Fruit fly (Drosophila melanogaster): ENCODE results near the gene Drsl6.
A peak's percentile ranks its signal among the peaks of the same experiment; 100 is the strongest.

Drsl6 gene

DNA sequence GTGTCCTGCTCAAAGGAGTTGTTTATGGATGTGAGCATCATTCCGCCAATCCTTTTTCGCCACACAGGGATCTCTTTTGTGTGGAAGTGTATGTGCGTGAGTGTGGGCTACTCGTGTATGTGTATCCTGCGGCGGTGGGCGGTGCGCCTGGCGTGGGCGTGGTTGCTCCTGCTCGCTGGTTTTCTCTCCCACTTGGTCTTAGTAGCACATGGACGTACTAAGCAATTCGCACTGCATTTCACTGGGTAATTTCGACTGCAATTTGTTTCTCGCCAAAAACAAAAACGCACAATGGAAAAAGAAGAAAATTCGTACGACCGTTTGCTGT is 10.7 kb downstream of the Drsl6 start:
- TF ChIP-seq HLH106 (tag; optimal IDR thresholded peaks at IDR 0.05) (no peak), Myc (optimal IDR thresholded peaks at IDR 0.05) (no peak), foxo (GFP tag; optimal IDR thresholded peaks at IDR 0.05) (no peak), Dfd (GFP tag; optimal IDR thresholded peaks at IDR 0.05) (no peak), fru (GFP tag; optimal IDR thresholded peaks at IDR 0.05) (no peak), Hr78 (GFP tag; optimal IDR thresholded peaks at IDR 0.05) (no peak), CrebA (GFP tag; optimal IDR thresholded peaks at IDR 0.05; ENCODE audit: borderline replicate concordance) (no peak), dsf (GFP tag; optimal IDR thresholded peaks at IDR 0.05; ENCODE audit: borderline replicate concordance) (no peak), Hnf4 (GFP tag; optimal IDR thresholded peaks at IDR 0.05) (no peak), brk (GFP tag; optimal IDR thresholded peaks at IDR 0.05) (no peak), Hr83 (GFP tag; optimal IDR thresholded peaks at IDR 0.05; ENCODE audit: poor library complexity, severe bottlenecking) (no peak), rgr (GFP tag; optimal IDR thresholded peaks at IDR 0.05) (no peak), jim (GFP tag; optimal IDR thresholded peaks at IDR 0.05) (no peak), dl (GFP tag; optimal IDR thresholded peaks at IDR 0.05; ENCODE audit: insufficient read depth in 1 of 2, partially characterized antibody in 2 of 2) (no peak), ey (GFP tag; optimal IDR thresholded peaks at IDR 0.05) (no peak), psq (GFP tag; optimal IDR thresholded peaks at IDR 0.05) (no peak), woc (GFP tag; optimal IDR thresholded peaks at IDR 0.05) (no peak), sv (GFP tag; optimal IDR thresholded peaks at IDR 0.05) (no peak)

- no peak for TF ChIP-seq Dfd (GFP tag; optimal IDR thresholded peaks at IDR 0.05)
- TF ChIP-seq rgr (GFP tag; optimal IDR thresholded peaks at IDR 0.05), result peak; percentile 29
- TF ChIP-seq brk (GFP tag; optimal IDR thresholded peaks at IDR 0.05), result no peak
- TF ChIP-seq br (GFP tag; optimal IDR thresholded peaks at IDR 0.05), result peak; percentile 28
- TF ChIP-seq pan (optimal IDR thresholded peaks at IDR 0.05), result no peak
- peak in 1 of 2 experiments; percentile 5 for TF ChIP-seq foxo (GFP tag; optimal IDR thresholded peaks at IDR 0.05)
- no peak for TF ChIP-seq sv (GFP tag; optimal IDR thresholded peaks at IDR 0.05)
- TF ChIP-seq Rel (GFP tag; optimal IDR thresholded peaks at IDR 0.05), result no peak
- TF ChIP-seq Rel (tag; optimal IDR thresholded peaks at IDR 0.05), result peak; percentile 87
- peak; percentile 1 for TF ChIP-seq Jra (GFP tag; optimal IDR thresholded peaks at IDR 0.05)
- no peak for TF ChIP-seq GATAd (GFP tag; optimal IDR thresholded peaks at IDR 0.05)
- TF ChIP-seq Hnf4 (GFP tag; optimal IDR thresholded peaks at IDR 0.05), result no peak
- peak; percentile 1 for TF ChIP-seq Sp1 (GFP tag; optimal IDR thresholded peaks at IDR 0.05)
These were observed 16.1 kb downstream of the Drsl6 start for dm6 chr3L:3319992-3320732.

DNA sequence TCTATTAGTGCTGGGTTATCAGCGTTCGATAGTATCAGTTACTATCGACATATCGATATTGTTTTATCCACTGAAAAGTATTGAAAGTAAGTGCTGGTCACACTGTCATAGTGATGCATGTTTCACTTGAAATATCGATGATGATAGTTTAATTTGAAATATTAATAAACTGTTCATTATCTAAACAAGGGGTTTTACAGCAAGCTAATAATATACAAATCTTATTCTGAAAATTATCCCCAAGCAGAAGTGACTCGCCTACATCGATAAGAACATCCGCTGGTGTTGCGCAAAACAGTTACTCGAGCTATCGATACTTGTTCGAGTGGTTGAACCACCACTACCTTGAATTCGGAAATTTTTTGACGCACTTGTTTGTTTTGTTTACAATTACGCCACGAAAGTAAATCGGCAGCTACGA is 17.0 kb downstream of the Drsl6 start, which contains the start of the genes PIG-C, CG12016 and Dpm2:
PIG-C (minus strand) TSS at position 10 of the 421 bp plus-strand sequence.
CG12016 (plus strand) TSS at position 333 of the 421 bp plus-strand sequence.
Dpm2 (plus strand) TSS at position 333 of the 421 bp plus-strand sequence.
- peak; percentile 52 for TF ChIP-seq Myc (optimal IDR thresholded peaks at IDR 0.05)
- peak; percentile 64 for TF ChIP-seq CG9705 (GFP tag; optimal IDR thresholded peaks at IDR 0.05)
- peak; percentile 61 for TF ChIP-seq Sp1 (GFP tag; optimal IDR thresholded peaks at IDR 0.05)
- TF ChIP-seq Hnf4 (GFP tag; optimal IDR thresholded peaks at IDR 0.05), result peak; percentile 84
- peak; percentile 18 for TF ChIP-seq Hr83 (GFP tag; optimal IDR thresholded peaks at IDR 0.05; ENCODE audit: poor library complexity, severe bottlenecking)
- TF ChIP-seq sv (GFP tag; optimal IDR thresholded peaks at IDR 0.05), result peak; percentile 59
- no peak for TF ChIP-seq brk (GFP tag; optimal IDR thresholded peaks at IDR 0.05)
- no peak for TF ChIP-seq Dif (GFP tag; optimal IDR thresholded peaks at IDR 0.05; ENCODE audit: partially characterized antibody)
- no peak for TF ChIP-seq jim (GFP tag; optimal IDR thresholded peaks at IDR 0.05)
- TF ChIP-seq Dfd (GFP tag; optimal IDR thresholded peaks at IDR 0.05), result no peak
- no peak for TF ChIP-seq dmrt93B (GFP tag; optimal IDR thresholded peaks at IDR 0.05)
- peak; percentile 76 for TF ChIP-seq fru (GFP tag; optimal IDR thresholded peaks at IDR 0.05)
- TF ChIP-seq br (GFP tag; optimal IDR thresholded peaks at IDR 0.05), result peak; percentile 74
- peak; percentile 53 for TF ChIP-seq CG32264 (GFP tag; optimal IDR thresholded peaks at IDR 0.05)
- peak; percentile 27 for TF ChIP-seq dsf (GFP tag; optimal IDR thresholded peaks at IDR 0.05; ENCODE audit: borderline replicate concordance)
- no peak for TF ChIP-seq GATAd (GFP tag; optimal IDR thresholded peaks at IDR 0.05)
- TF ChIP-seq sage (GFP tag; optimal IDR thresholded peaks at IDR 0.05), result no peak
- no peak for TF ChIP-seq lola (GFP tag; optimal IDR thresholded peaks at IDR 0.05)
- TF ChIP-seq N (GFP tag; optimal IDR thresholded peaks at IDR 0.05), result no peak
- peak; percentile 47 for TF ChIP-seq psq (GFP tag; optimal IDR thresholded peaks at IDR 0.05)
- TF ChIP-seq HLH106 (tag; optimal IDR thresholded peaks at IDR 0.05), result peak; percentile 77
- TF ChIP-seq tai (GFP tag; optimal IDR thresholded peaks at IDR 0.05), result no peak
- TF ChIP-seq ey (GFP tag; optimal IDR thresholded peaks at IDR 0.05), result peak; percentile 70
- peak; percentile 84 for TF ChIP-seq Jra (GFP tag; optimal IDR thresholded peaks at IDR 0.05)
- peak in 1 of 2 experiments; percentile 80 for TF ChIP-seq foxo (GFP tag; optimal IDR thresholded peaks at IDR 0.05)
- TF ChIP-seq Vsx2 (GFP tag; optimal IDR thresholded peaks at IDR 0.05; ENCODE audit: partially characterized antibody), result no peak
- TF ChIP-seq dl (GFP tag; optimal IDR thresholded peaks at IDR 0.05; ENCODE audit: insufficient read depth in 1 of 2, partially characterized antibody in 2 of 2), result no peak
- no peak for TF ChIP-seq CrebA (GFP tag; optimal IDR thresholded peaks at IDR 0.05; ENCODE audit: borderline replicate concordance)
- peak; percentile 1 for TF ChIP-seq Mio (GFP tag; optimal IDR thresholded peaks at IDR 0.05)
- no peak for TF ChIP-seq usp (GFP tag; optimal IDR thresholded peaks at IDR 0.05)
- TF ChIP-seq woc (GFP tag; optimal IDR thresholded peaks at IDR 0.05), result peak; percentile 94
- TF ChIP-seq OdsH (GFP tag; optimal IDR thresholded peaks at IDR 0.05), result peak; percentile 61
- no peak for TF ChIP-seq pan (optimal IDR thresholded peaks at IDR 0.05)
- no peak for TF ChIP-seq Hr78 (GFP tag; optimal IDR thresholded peaks at IDR 0.05)
- TF ChIP-seq h (GFP tag; optimal IDR thresholded peaks at IDR 0.05), result no peak
- peak; percentile 77 for TF ChIP-seq rgr (GFP tag; optimal IDR thresholded peaks at IDR 0.05)
- TF ChIP-seq Rel (GFP tag; optimal IDR thresholded peaks at IDR 0.05), result no peak
- peak; percentile 63 for TF ChIP-seq Rel (tag; optimal IDR thresholded peaks at IDR 0.05)
- TF ChIP-seq Abd-B (GFP tag; optimal IDR thresholded peaks at IDR 0.05), result no peak
